Comparison of ENCODE assay signal across 4 worm cellular contexts in genomic region chrIII:5421406-5421805, ce11.
TF ChIP-seq lines count a peak whose summit lies in the region.

No protein-coding gene starts in this region.

TF ChIP-seq in whole organism, L1 larva, 84 proteins besides CTCF, POLR2A, EP300 and RAD21 (continued from another document and continues in another):
- TF ChIP-seq rnt-1 (tag; optimal IDR thresholded peaks at IDR 0.05; lab: Kevin White, UChicago): peak; percentile 70
- no peak for TF ChIP-seq hpl-2 (GFP tag; optimal IDR thresholded peaks at IDR 0.05; lab: Kevin White, UChicago)
- TF ChIP-seq elt-2 (tag; optimal IDR thresholded peaks at IDR 0.05; lab: Kevin White, UChicago): peak; percentile 11
- no peak for TF ChIP-seq lin-39 (tag; optimal IDR thresholded peaks at IDR 0.05; lab: Kevin White, UChicago)
- TF ChIP-seq efl-3 (GFP tag; optimal IDR thresholded peaks at IDR 0.05; lab: Kevin White, UChicago): no peak
- TF ChIP-seq mep-1 (tag; optimal IDR thresholded peaks at IDR 0.05; lab: Kevin White, UChicago): no peak
- TF ChIP-seq lin-35 (GFP tag; optimal IDR thresholded peaks at IDR 0.05; lab: Kevin White, UChicago): peak in 1 of 2 experiments; percentile 21
- TF ChIP-seq nhr-20 (tag; optimal IDR thresholded peaks at IDR 0.05; lab: Kevin White, UChicago): peak; percentile 22
- no peak for TF ChIP-seq C16A3.4 (tag; optimal IDR thresholded peaks at IDR 0.05; lab: Kevin White, UChicago)
- TF ChIP-seq fkh-8 (tag; optimal IDR thresholded peaks at IDR 0.05; lab: Kevin White, UChicago): no peak
- TF ChIP-seq sox-4 (tag; optimal IDR thresholded peaks at IDR 0.05; lab: Kevin White, UChicago): no peak
- peak; percentile 93 for TF ChIP-seq blmp-1 (tag; optimal IDR thresholded peaks at IDR 0.05; lab: Kevin White, UChicago)
- no peak for TF ChIP-seq nhr-28 (tag; optimal IDR thresholded peaks at IDR 0.05; lab: Kevin White, UChicago)
- no peak for TF ChIP-seq unc-62 (GFP tag; optimal IDR thresholded peaks at IDR 0.05; lab: Kevin White, UChicago)
- TF ChIP-seq lin-14 (GFP tag; optimal IDR thresholded peaks at IDR 0.05; lab: Kevin White, UChicago): peak; percentile 73
- TF ChIP-seq nhr-77 (tag; optimal IDR thresholded peaks at IDR 0.05; lab: Kevin White, UChicago): no peak
- peak in 1 of 2 experiments; percentile 16 for TF ChIP-seq efl-1 (optimal IDR thresholded peaks at IDR 0.05; lab: Kevin White, UChicago)
- TF ChIP-seq efl-1 (GFP tag; optimal IDR thresholded peaks at IDR 0.05 in 1 of 2; lab: Kevin White, UChicago): no peak
- TF ChIP-seq dsc-1 (tag; optimal IDR thresholded peaks at IDR 0.05; lab: Kevin White, UChicago): peak; percentile 36
- TF ChIP-seq aha-1 (tag; optimal IDR thresholded peaks at IDR 0.05; lab: Kevin White, UChicago): no peak
- no peak for TF ChIP-seq ceh-82 (tag; optimal IDR thresholded peaks at IDR 0.05; lab: Kevin White, UChicago)
- TF ChIP-seq ceh-8 (GFP tag; optimal IDR thresholded peaks at IDR 0.05; lab: Kevin White, UChicago): no peak
- peak in 1 of 3 experiments; percentile 4 for TF ChIP-seq dpl-1 (GFP tag; optimal IDR thresholded peaks at IDR 0.05; lab: Kevin White, UChicago)
- no peak for TF ChIP-seq ceh-88 (GFP tag; IDR thresholded peaks at IDR 0.05; lab: Robert Waterston, UW)
- TF ChIP-seq aly-2 (tag; optimal IDR thresholded peaks at IDR 0.05; lab: Kevin White, UChicago): no peak
- no peak for TF ChIP-seq ces-1 (GFP tag; optimal IDR thresholded peaks at IDR 0.05; lab: Kevin White, UChicago)
- no peak for TF ChIP-seq pax-3 (tag; optimal IDR thresholded peaks at IDR 0.05; lab: Kevin White, UChicago)
- TF ChIP-seq F16B12.6 (tag; optimal IDR thresholded peaks at IDR 0.05; lab: Kevin White, UChicago): no peak
- TF ChIP-seq snu-23 (GFP tag; optimal IDR thresholded peaks at IDR 0.05; lab: Kevin White, UChicago): peak; percentile 51
- peak in 1 of 2 experiments; percentile 36 for TF ChIP-seq lsy-2 (tag; optimal IDR thresholded peaks at IDR 0.05; lab: Kevin White, UChicago)
- TF ChIP-seq snpc-4 (tag; optimal IDR thresholded peaks at IDR 0.05; lab: Kevin White, UChicago): no peak
- no peak for TF ChIP-seq ama-1 (optimal IDR thresholded peaks at IDR 0.05; lab: Kevin White, UChicago)
- TF ChIP-seq egl-13 (tag; optimal IDR thresholded peaks at IDR 0.05; lab: Kevin White, UChicago): no peak
- TF ChIP-seq elt-3 (tag; optimal IDR thresholded peaks at IDR 0.05; lab: Kevin White, UChicago): peak in 2 of 6 experiments; percentile 10 to 33

TF ChIP-seq in whole organism, L2 larva, 48 proteins besides CTCF, POLR2A, EP300 and RAD21 (continued from another document):
- TF ChIP-seq elt-1 (tag; optimal IDR thresholded peaks at IDR 0.05; lab: Kevin White, UChicago) (no peak), lin-13 (GFP tag; optimal IDR thresholded peaks at IDR 0.05; lab: Kevin White, UChicago) (no peak), sma-3 (GFP tag; optimal IDR thresholded peaks at IDR 0.05; lab: Kevin White, UChicago) (peak; percentile 35), lin-11 (tag; optimal IDR thresholded peaks at IDR 0.05; lab: Kevin White, UChicago) (no peak), ZK546.5 (tag; optimal IDR thresholded peaks at IDR 0.05; lab: Kevin White, UChicago) (no peak), ztf-4 (tag; optimal IDR thresholded peaks at IDR 0.05; lab: Kevin White, UChicago) (no peak), nhr-129 (tag; optimal IDR thresholded peaks at IDR 0.05; lab: Kevin White, UChicago) (peak; percentile 36), F13H6.1 (tag; optimal IDR thresholded peaks at IDR 0.05; lab: Kevin White, UChicago) (peak; percentile 52), lin-39 (tag; optimal IDR thresholded peaks at IDR 0.05; lab: Kevin White, UChicago) (no peak), C34F6.9 (tag; optimal IDR thresholded peaks at IDR 0.05; lab: Kevin White, UChicago) (no peak), blmp-1 (tag; optimal IDR thresholded peaks at IDR 0.05; lab: Kevin White, UChicago; ENCODE audit: insufficient read depth) (peak; percentile 68), fos-1 (tag; optimal IDR thresholded peaks at IDR 0.05; lab: Kevin White, UChicago) (peak; percentile 9), gmeb-1 (tag; optimal IDR thresholded peaks at IDR 0.05; lab: Kevin White, UChicago) (no peak), ceh-82 (tag; optimal IDR thresholded peaks at IDR 0.05; lab: Kevin White, UChicago) (no peak), nhr-237 (tag; optimal IDR thresholded peaks at IDR 0.05; lab: Kevin White, UChicago) (no peak), snpc-4 (tag; optimal IDR thresholded peaks at IDR 0.05; lab: Kevin White, UChicago) (no peak), nhr-11 (tag; optimal IDR thresholded peaks at IDR 0.05; lab: Kevin White, UChicago) (no peak), sma-9 (GFP tag; optimal IDR thresholded peaks at IDR 0.05; lab: Kevin White, UChicago) (peak; percentile 56), sma-9 (tag; optimal IDR thresholded peaks at IDR 0.05; lab: Kevin White, UChicago) (no peak), nhr-21 (tag; optimal IDR thresholded peaks at IDR 0.05; lab: Kevin White, UChicago) (peak; percentile 46), ama-1 (optimal IDR thresholded peaks at IDR 0.05; lab: Kevin White, UChicago) (no peak), nhr-25 (tag; optimal IDR thresholded peaks at IDR 0.05; lab: Kevin White, UChicago) (peak; percentile 7), zag-1 (tag; optimal IDR thresholded peaks at IDR 0.05; lab: Kevin White, UChicago) (no peak), nhr-77 (tag; optimal IDR thresholded peaks at IDR 0.05; lab: Kevin White, UChicago) (no peak), nhr-10 (tag; optimal IDR thresholded peaks at IDR 0.05; lab: Kevin White, UChicago) (no peak), unc-62 (GFP tag; optimal IDR thresholded peaks at IDR 0.05; lab: Kevin White, UChicago) (no peak), nhr-12 (tag; optimal IDR thresholded peaks at IDR 0.05; lab: Kevin White, UChicago) (no peak), lsy-2 (tag; optimal IDR thresholded peaks at IDR 0.05; lab: Kevin White, UChicago) (peak in 1 of 2 experiments; percentile 49), sem-4 (tag; optimal IDR thresholded peaks at IDR 0.05; lab: Kevin White, UChicago) (peak; percentile 71), alr-1 (tag; optimal IDR thresholded peaks at IDR 0.05; lab: Kevin White, UChicago) (no peak), ztf-11 (tag; optimal IDR thresholded peaks at IDR 0.05; lab: Kevin White, UChicago) (no peak), nhr-6 (tag; optimal IDR thresholded peaks at IDR 0.05; lab: Kevin White, UChicago) (no peak), nhr-23 (tag; optimal IDR thresholded peaks at IDR 0.05; lab: Kevin White, UChicago) (no peak), unc-55 (GFP tag; optimal IDR thresholded peaks at IDR 0.05; lab: Kevin White, UChicago) (no peak), crh-2 (tag; optimal IDR thresholded peaks at IDR 0.05; lab: Kevin White, UChicago) (peak; percentile 97)

TF ChIP-seq in whole organism, L3 larva, 47 proteins besides CTCF, POLR2A, EP300 and RAD21 (continued from another document):
- TF ChIP-seq nfya-1 (tag; optimal IDR thresholded peaks at IDR 0.05; lab: Kevin White, UChicago; ENCODE audit: insufficient read depth): peak; percentile 45
- TF ChIP-seq nhr-23 (tag; optimal IDR thresholded peaks at IDR 0.05; lab: Kevin White, UChicago): peak; percentile 71
- TF ChIP-seq daf-12 (tag; optimal IDR thresholded peaks at IDR 0.05; lab: Kevin White, UChicago): no peak
- peak; percentile 67 for TF ChIP-seq nhr-43 (tag; optimal IDR thresholded peaks at IDR 0.05; lab: Kevin White, UChicago; ENCODE audit: poor library complexity, severe bottlenecking)
- TF ChIP-seq pha-4 (tag; optimal IDR thresholded peaks at IDR 0.05; lab: Kevin White, UChicago): no peak
- no peak for TF ChIP-seq ceh-16 (tag; optimal IDR thresholded peaks at IDR 0.05; lab: Kevin White, UChicago)
- peak; percentile 13 for TF ChIP-seq egl-27 (tag; optimal IDR thresholded peaks at IDR 0.05; lab: Kevin White, UChicago)
- no peak for TF ChIP-seq nhr-12 (tag; optimal IDR thresholded peaks at IDR 0.05; lab: Kevin White, UChicago)
- no peak for TF ChIP-seq ztf-4 (tag; optimal IDR thresholded peaks at IDR 0.05; lab: Kevin White, UChicago)
- no peak for TF ChIP-seq mdl-1 (tag; optimal IDR thresholded peaks at IDR 0.05; lab: Kevin White, UChicago)
- TF ChIP-seq nhr-76 (tag; optimal IDR thresholded peaks at IDR 0.05; lab: Kevin White, UChicago): no peak
- TF ChIP-seq skn-1 (tag; optimal IDR thresholded peaks at IDR 0.05; lab: Kevin White, UChicago): no peak
- peak; percentile 66 for TF ChIP-seq elt-2 (tag; optimal IDR thresholded peaks at IDR 0.05; lab: Kevin White, UChicago)
- TF ChIP-seq ceh-82 (tag; optimal IDR thresholded peaks at IDR 0.05; lab: Kevin White, UChicago): no peak
- TF ChIP-seq elt-1 (tag; optimal IDR thresholded peaks at IDR 0.05; lab: Kevin White, UChicago): no peak
- peak; percentile 86 for TF ChIP-seq nhr-25 (tag; optimal IDR thresholded peaks at IDR 0.05; lab: Kevin White, UChicago)
- TF ChIP-seq egl-5 (tag; optimal IDR thresholded peaks at IDR 0.05; lab: Kevin White, UChicago): no peak
- peak; percentile 48 for TF ChIP-seq pqm-1 (tag; optimal IDR thresholded peaks at IDR 0.05; lab: Kevin White, UChicago)

TF ChIP-seq in whole organism, L4 larva, 104 proteins besides CTCF, POLR2A, EP300 and RAD21 (continued from another document):
- TF ChIP-seq pha-4 (GFP tag; IDR thresholded peaks at IDR 0.05; lab: Robert Waterston, UW) (0 out of 2 replicates have a peak, but pooled peaks have one; percentile 5), pha-4 (tag; optimal IDR thresholded peaks at IDR 0.05; lab: Kevin White, UChicago) (no peak), tra-1 (GFP tag; IDR thresholded peaks at IDR 0.05; lab: Robert Waterston, UW) (no peak), lin-1 (GFP tag; IDR thresholded peaks at IDR 0.05; lab: Robert Waterston, UW) (peak; percentile 45; the same call in 1 of the 2 replicates), egl-27 (tag; optimal IDR thresholded peaks at IDR 0.05; lab: Kevin White, UChicago) (no peak), attf-4 (tag; optimal IDR thresholded peaks at IDR 0.05; lab: Kevin White, UChicago) (no peak), pqm-1 (tag; optimal IDR thresholded peaks at IDR 0.05; lab: Kevin White, UChicago) (peak; percentile 25), daf-16 (GFP tag; optimal IDR thresholded peaks at IDR 0.05; lab: Kevin White, UChicago) (no peak), daf-16 (tag; optimal IDR thresholded peaks at IDR 0.05; lab: Kevin White, UChicago) (peak; percentile 67), hlh-11 (tag; optimal IDR thresholded peaks at IDR 0.05; lab: Kevin White, UChicago) (peak; percentile 72), unc-62 (GFP tag; optimal IDR thresholded peaks at IDR 0.05 in 1 of 2; lab: Kevin White, UChicago) (peak in 1 of 2 experiments; percentile 22), unc-62 (tag; optimal IDR thresholded peaks at IDR 0.05; lab: Kevin White, UChicago) (no peak), hlh-30 (tag; optimal IDR thresholded peaks at IDR 0.05; lab: Kevin White, UChicago; ENCODE audit: insufficient read depth) (peak; percentile 13), F49E8.2 (tag; optimal IDR thresholded peaks at IDR 0.05; lab: Kevin White, UChicago; ENCODE audit: borderline replicate concordance) (no peak), ces-1 (GFP tag; optimal IDR thresholded peaks at IDR 0.05; lab: Kevin White, UChicago) (no peak), nhr-48 (tag; optimal IDR thresholded peaks at IDR 0.05; lab: Kevin White, UChicago) (peak; percentile 13), nhr-11 (tag; optimal IDR thresholded peaks at IDR 0.05; lab: Kevin White, UChicago) (peak; percentile 20), mdl-1 (tag; optimal IDR thresholded peaks at IDR 0.05; lab: Kevin White, UChicago) (peak in 1 of 2 experiments; percentile 34), nhr-76 (tag; optimal IDR thresholded peaks at IDR 0.05; lab: Kevin White, UChicago) (no peak), daf-12 (tag; optimal IDR thresholded peaks at IDR 0.05; lab: Kevin White, UChicago) (no peak), T20F7.1 (GFP tag; optimal IDR thresholded peaks at IDR 0.05; lab: Kevin White, UChicago) (no peak), dmd-6 (GFP tag; IDR thresholded peaks at IDR 0.05; lab: Robert Waterston, UW) (peak; percentile 71), rbr-2 (tag; optimal IDR thresholded peaks at IDR 0.05; lab: Kevin White, UChicago) (peak; percentile 27), zip-2 (tag; optimal IDR thresholded peaks at IDR 0.05; lab: Kevin White, UChicago) (no peak), zfp-2 (tag; optimal IDR thresholded peaks at IDR 0.05; lab: Kevin White, UChicago) (no peak), nhr-28 (tag; optimal IDR thresholded peaks at IDR 0.05; lab: Kevin White, UChicago) (peak; percentile 56), lin-29 (GFP tag; IDR thresholded peaks at IDR 0.05; lab: Robert Waterston, UW) (no peak), dve-1 (tag; optimal IDR thresholded peaks at IDR 0.05; lab: Kevin White, UChicago; ENCODE audit: insufficient read depth) (peak; percentile 46), ama-1 (optimal IDR thresholded peaks at IDR 0.05; lab: Kevin White, UChicago) (no peak), mes-2 (tag; optimal IDR thresholded peaks at IDR 0.05; lab: Kevin White, UChicago; ENCODE audit: poor library complexity, severe bottlenecking) (peak; percentile 24), nhr-41 (GFP tag; IDR thresholded peaks at IDR 0.05; lab: Robert Waterston, UW) (no peak; the same call in 1 of the 2 replicates), set-16 (GFP tag; IDR thresholded peaks at IDR 0.05; lab: Robert Waterston, UW) (no peak), ceh-32 (tag; optimal IDR thresholded peaks at IDR 0.05; lab: Kevin White, UChicago; ENCODE audit: poor library complexity) (no peak), ztf-11 (tag; optimal IDR thresholded peaks at IDR 0.05; lab: Kevin White, UChicago) (no peak), snpc-1.2 (GFP tag; IDR thresholded peaks at IDR 0.05; lab: Robert Waterston, UW) (no peak), hif-1 (tag; optimal IDR thresholded peaks at IDR 0.05; lab: Kevin White, UChicago) (peak in 1 of 2 experiments; percentile 18)
